Fruit fly (Drosophila melanogaster) whole organism, embryonic: ENCODE results near the gene dib.

Source experiments
- Atf6 ChIP-seq: fragments of 200-800 bp; sonication (Bioruptor generic); IDR thresholded peaks from 2 replicates; pipeline ENCODE4 v1.3.6; 2022; ENCODE audit warnings: missing biosample characterization, missing genetic modification characterization
- B-H2 ChIP-seq: fragments of 200-800 bp; sonication (Bioruptor generic); optimal IDR thresholded peaks from 2 replicates; lab custom pipeline; 2018; ENCODE audit warnings: missing biosample characterization, mild to moderate bottlenecking, missing genetic modification characterization
- CG10209 ChIP-seq: fragments of 200-800 bp; sonication (Bioruptor generic); optimal IDR thresholded peaks from 3 replicates; lab custom pipeline; 2017; ENCODE audit warnings: missing biosample characterization, mild to moderate bottlenecking, missing genetic modification characterization, missing genetic modification reagents
- CG11723 ChIP-seq: fragments of 200-800 bp; sonication (Bioruptor generic); optimal IDR thresholded peaks from 2 replicates; lab custom pipeline; 2017; ENCODE audit warnings: missing biosample characterization, mild to moderate bottlenecking, missing genetic modification characterization
- CG12071 ChIP-seq: fragments of 200-800 bp; sonication (Bioruptor generic); optimal IDR thresholded peaks from 3 replicates; lab custom pipeline; 2018; ENCODE audit warnings: missing biosample characterization, mild to moderate bottlenecking, missing genetic modification characterization
- CG13624 ChIP-seq: fragments of 200-800 bp; sonication (Bioruptor generic); optimal IDR thresholded peaks from 2 replicates; lab custom pipeline; 2016; ENCODE audit warnings: missing biosample characterization, missing genetic modification characterization
- CG13894 ChIP-seq: fragments of 200-800 bp; sonication (Bioruptor generic); optimal IDR thresholded peaks from 3 replicates; lab custom pipeline; 2018; ENCODE audit warnings: missing biosample characterization, mild to moderate bottlenecking, missing genetic modification characterization, moderate library complexity
- CG14441 ChIP-seq: fragments of 200-800 bp; sonication (Bioruptor generic); IDR thresholded peaks from 2 replicates; pipeline ENCODE4 v1.3.6; 2022; ENCODE audit warnings: missing biosample characterization, missing genetic modification characterization
- CG16779 ChIP-seq: fragments of 200-800 bp; sonication (Bioruptor generic); IDR thresholded peaks from 2 replicates; pipeline ENCODE4 v1.3.6; 2022; ENCODE audit warnings: missing biosample characterization, missing genetic modification characterization
- CG17802 ChIP-seq: fragments of 200-800 bp; sonication (Bioruptor generic); optimal IDR thresholded peaks from 2 replicates; lab custom pipeline; 2018; ENCODE audit warnings: missing biosample characterization, mild to moderate bottlenecking, missing genetic modification characterization, moderate library complexity
- CG18599 ChIP-seq: fragments of 200-800 bp; sonication (Bioruptor generic); optimal IDR thresholded peaks from 3 replicates; lab custom pipeline; 2017; ENCODE audit warnings: missing biosample characterization, missing genetic modification characterization, mild to moderate bottlenecking, moderate library complexity, missing genetic modification reagents
- CG3163 ChIP-seq: fragments of 200-800 bp; sonication (Bioruptor generic); optimal IDR thresholded peaks from 3 replicates; lab custom pipeline; 2016; ENCODE audit warnings: missing biosample characterization, missing genetic modification characterization
- CG32532 ChIP-seq: fragments of 200-800 bp; sonication (Bioruptor generic); IDR thresholded peaks from 2 replicates; pipeline ENCODE4 v1.3.6; 2022; ENCODE audit warnings: missing biosample characterization, missing genetic modification characterization
- CG3726 ChIP-seq: fragments of 200-800 bp; sonication (Bioruptor generic); IDR thresholded peaks from 3 replicates; pipeline ENCODE4, ENCODE4 v1.3.6; 2022; ENCODE audit warnings: missing biosample characterization, missing genetic modification characterization
- CG4328 ChIP-seq: fragments of 200-800 bp; sonication (Bioruptor generic); optimal IDR thresholded peaks from 3 replicates; lab custom pipeline; 2017; ENCODE audit warnings: missing biosample characterization, missing genetic modification reagents, missing genetic modification characterization
- CG4730 ChIP-seq: fragments of 200-800 bp; sonication (Bioruptor generic); IDR thresholded peaks from 2 replicates; pipeline ENCODE4 v1.3.6; 2022; ENCODE audit warnings: missing biosample characterization, missing genetic modification characterization
- CG6854 ChIP-seq: fragments of 200-800 bp; sonication (Bioruptor generic); optimal IDR thresholded peaks from 3 replicates; lab custom pipeline; 2017; ENCODE audit warnings: missing biosample characterization, mild to moderate bottlenecking, missing genetic modification characterization
- CG7839 ChIP-seq: fragments of 200-800 bp; sonication (Bioruptor generic); optimal IDR thresholded peaks from 3 replicates; lab custom pipeline; 2018; ENCODE audit warnings: missing biosample characterization, mild to moderate bottlenecking, missing genetic modification characterization, moderate library complexity
- CG8281 ChIP-seq: fragments of 200-800 bp; sonication (Bioruptor generic); optimal IDR thresholded peaks from 2 replicates; lab custom pipeline; 2018; ENCODE audit warnings: missing biosample characterization, mild to moderate bottlenecking, missing genetic modification characterization, moderate library complexity
- CG8359 ChIP-seq: fragments of 200-800 bp; sonication (Bioruptor generic); optimal IDR thresholded peaks from 2 replicates; lab custom pipeline; 2017; ENCODE audit warnings: missing biosample characterization, mild to moderate bottlenecking, missing genetic modification characterization, borderline replicate concordance
- CG9609 ChIP-seq: fragments of 200-800 bp; sonication (Bioruptor generic); optimal IDR thresholded peaks from 3 replicates; lab custom pipeline; 2016; ENCODE audit warnings: missing biosample characterization, missing genetic modification characterization
- CG9727 ChIP-seq: fragments of 200-800 bp; sonication (Bioruptor generic); optimal IDR thresholded peaks from 3 replicates; lab custom pipeline; 2017; ENCODE audit warnings: missing biosample characterization, mild to moderate bottlenecking, missing genetic modification characterization
- CG9817 ChIP-seq: fragments of 200-800 bp; sonication (Bioruptor generic); optimal IDR thresholded peaks from 2 replicates; lab custom pipeline; 2018; ENCODE audit warnings: missing biosample characterization, mild to moderate bottlenecking, missing genetic modification characterization, moderate library complexity
- Dek ChIP-seq: fragments of 200-800 bp; sonication (Bioruptor generic); optimal IDR thresholded peaks from 3 replicates; lab custom pipeline; 2019; ENCODE audit warnings: missing biosample characterization, mild to moderate bottlenecking, missing genetic modification characterization, moderate library complexity
- ERR ChIP-seq: fragments of 200-800 bp; sonication (Bioruptor generic); optimal IDR thresholded peaks from 2 replicates; lab custom pipeline; 2016; ENCODE audit warnings: missing biosample characterization, missing genetic modification characterization
- Fer2 ChIP-seq: fragments of 200-800 bp; sonication (Bioruptor generic); optimal IDR thresholded peaks from 2 replicates; lab custom pipeline; 2018; ENCODE audit warnings: missing biosample characterization, mild to moderate bottlenecking, missing genetic modification characterization, moderate library complexity
- H2.0 ChIP-seq: fragments of 200-800 bp; sonication (Bioruptor generic); IDR thresholded peaks from 2 replicates; pipeline ENCODE4 v1.3.6; 2022; ENCODE audit warnings: missing biosample characterization, missing genetic modification characterization
- Hey ChIP-seq: fragments of 200-800 bp; sonication (Bioruptor generic); optimal IDR thresholded peaks from 3 replicates; lab custom pipeline; 2018; ENCODE audit warnings: missing biosample characterization, mild to moderate bottlenecking, missing genetic modification characterization
- Hmr ChIP-seq: fragments of 200-800 bp; sonication (Bioruptor generic); optimal IDR thresholded peaks from 3 replicates; lab custom pipeline; 2017; ENCODE audit warnings: mild to moderate bottlenecking, missing biosample characterization, missing genetic modification reagents, missing genetic modification characterization
- Lhr ChIP-seq: fragments of 200-800 bp; sonication (Bioruptor generic); optimal IDR thresholded peaks from 3 replicates; lab custom pipeline; 2017; ENCODE audit warnings: mild to moderate bottlenecking, missing biosample characterization, missing genetic modification reagents, missing genetic modification characterization
- Sox100B ChIP-seq: fragments of 200-800 bp; sonication (Bioruptor generic); optimal IDR thresholded peaks from 3 replicates; lab custom pipeline; 2018; ENCODE audit warnings: missing biosample characterization, mild to moderate bottlenecking, missing genetic modification characterization
- ab ChIP-seq: fragments of 200-800 bp; sonication (Bioruptor generic); optimal IDR thresholded peaks from 2 replicates; lab custom pipeline; 2016; ENCODE audit warnings: missing biosample characterization, missing genetic modification characterization
- amos ChIP-seq: fragments of 200-800 bp; sonication (Bioruptor generic); IDR thresholded peaks from 2 replicates; pipeline ENCODE4 v1.3.6; 2022; ENCODE audit warnings: missing biosample characterization, missing genetic modification characterization; ENCODE audit not compliant: partially characterized antibody
- caup ChIP-seq: fragments of 200-800 bp; sonication (Bioruptor generic); optimal IDR thresholded peaks from 3 replicates; lab custom pipeline; 2017; ENCODE audit warnings: missing biosample characterization, mild to moderate bottlenecking, missing genetic modification characterization, moderate library complexity; ENCODE audit not compliant: severe bottlenecking
- croc ChIP-seq: fragments of 200-800 bp; sonication (Bioruptor generic); conservative IDR thresholded peaks from 3 replicates; pipeline ENCODE4 v1.3.6; 2022; ENCODE audit warnings: missing biosample characterization, missing genetic modification characterization
- eyg ChIP-seq: fragments of 200-800 bp; sonication (Bioruptor generic); optimal IDR thresholded peaks from 3 replicates; lab custom pipeline; 2016; ENCODE audit warnings: missing biosample characterization, missing genetic modification characterization
- grau ChIP-seq: fragments of 200-800 bp; optimal IDR thresholded peaks from 3 replicates; lab custom pipeline; 2019; ENCODE audit warnings: missing biosample characterization, mild to moderate bottlenecking, missing genetic modification characterization, moderate library complexity
- grn ChIP-seq: fragments of 200-800 bp; sonication (Bioruptor generic); optimal IDR thresholded peaks from 3 replicates; lab custom pipeline; 2017; ENCODE audit warnings: missing biosample characterization, missing genetic modification characterization
- lov ChIP-seq, 2 experiments: fragments of 200-800 bp in 1 of 2; fragments of >200 bp in 1 of 2; sonication (Bioruptor generic) in 1 of 2; IDR thresholded peaks in 1 of 2; optimal IDR thresholded peaks in 1 of 2; 2 replicates in 1 of 2; 3 replicates in 1 of 2; pipeline versions ENCODE4 v1.3.6 to Lab custom; 2017 to 2022; ENCODE audit warnings: missing biosample characterization in 1 of 2, missing genetic modification characterization in 1 of 2
- nau ChIP-seq: fragments of 200-800 bp; sonication (Bioruptor generic); optimal IDR thresholded peaks from 3 replicates; lab custom pipeline; 2017; ENCODE audit warnings: missing biosample characterization, mild to moderate bottlenecking, missing genetic modification characterization, missing genetic modification reagents
- nmo ChIP-seq: fragments of 200-800 bp; sonication (Bioruptor generic); optimal IDR thresholded peaks from 2 replicates; lab custom pipeline; 2018; ENCODE audit warnings: missing biosample characterization, mild to moderate bottlenecking, missing genetic modification characterization, moderate library complexity
- prd ChIP-seq, 3 experiments: fragments of >200 bp in 2 of 3; fragments of 200-800 bp in 1 of 3; sonication (Bioruptor generic) in 1 of 3; optimal IDR thresholded peaks in 2 of 3; IDR thresholded peaks in 1 of 3; 2 replicates in 2 of 3; 3 replicates in 1 of 3; pipeline versions ENCODE4 v1.3.6 to Lab custom; 2017 to 2022; ENCODE audit warnings: missing biosample characterization in 1 of 3, missing genetic modification characterization in 1 of 3
- scrt ChIP-seq: fragments of 200-800 bp; sonication (Bioruptor generic); optimal IDR thresholded peaks from 2 replicates; lab custom pipeline; 2018; ENCODE audit warnings: missing biosample characterization, mild to moderate bottlenecking, missing genetic modification characterization, moderate library complexity
- sens ChIP-seq: fragments of 200-800 bp; sonication (Bioruptor generic); peaks from one replicate; lab custom pipeline; 2016; ENCODE audit warnings: missing biosample characterization, missing genetic modification characterization
- so ChIP-seq: fragments of 200-800 bp; sonication (Bioruptor generic); IDR thresholded peaks from 3 replicates; pipeline ENCODE4 v1.3.6; 2022; ENCODE audit warnings: missing biosample characterization, missing genetic modification characterization
- ttk ChIP-seq: fragments of 200-800 bp; sonication (Bioruptor generic); IDR thresholded peaks from 2 replicates; pipeline ENCODE4 v2.1.2; 2022; ENCODE audit warnings: missing biosample characterization, missing genetic modification characterization
- z ChIP-seq: fragments of 200-800 bp; sonication (Bioruptor generic); IDR thresholded peaks from 3 replicates; pipeline ENCODE4 v1.3.6; 2022; ENCODE audit warnings: missing biosample characterization, missing genetic modification characterization
- zfh1 ChIP-seq: fragments of 200-800 bp; sonication (Bioruptor generic); IDR thresholded peaks from 3 replicates; pipeline ENCODE4 v1.3.6; 2022; ENCODE audit warnings: missing biosample characterization, missing genetic modification characterization

dib gene

dm6 chr3L:4025738-4026505 lies 36.2 kb upstream of the dib start, which contains the start of gene CG11594 (continued):
- no peak for TF ChIP-seq nmo (GFP tag; lab: Kevin White, UChicago)
- TF ChIP-seq CG14441, result peak; percentile 47; the same call in 1 of the 2 replicates
- TF ChIP-seq grau (tag; lab: Kevin White, UChicago), result no peak
- TF ChIP-seq grn (GFP tag; lab: Kevin White, UChicago), result peak; percentile 92
- no peak for TF ChIP-seq z
- peak; percentile 29 for TF ChIP-seq B-H2 (GFP tag; lab: Kevin White, UChicago)
- TF ChIP-seq so (GFP tag; lab: Robert Waterston, UW), result no peak
- peak; percentile 3 for TF ChIP-seq CG3163 (GFP tag; lab: Kevin White, UChicago)
- TF ChIP-seq CG16779 (GFP tag; lab: Robert Waterston, UW), result no peak
- peak; percentile 9 for TF ChIP-seq Fer2
- no peak for TF ChIP-seq nau
- no peak for TF ChIP-seq CG17802 (tag; lab: Kevin White, UChicago)
- TF ChIP-seq Hmr (GFP tag; lab: Kevin White, UChicago), result peak; percentile 68
- no peak for TF ChIP-seq croc (GFP tag; lab: Robert Waterston, UW)
- peak; percentile 62 for TF ChIP-seq sens (GFP tag; lab: Kevin White, UChicago)
- no peak for TF ChIP-seq Dek (tag; lab: Kevin White, UChicago)
- TF ChIP-seq caup, result peak; percentile 75
- no peak for TF ChIP-seq ERR (GFP tag; lab: Kevin White, UChicago)
- peak; percentile 33; the same call in 1 of the 2 replicates for TF ChIP-seq CG32532 (GFP tag; lab: Robert Waterston, UW)
- TF ChIP-seq CG12071 (GFP tag; lab: Kevin White, UChicago), result peak; percentile 54
- peak; percentile 27 for TF ChIP-seq CG9727 (GFP tag; lab: Kevin White, UChicago)
- TF ChIP-seq CG18599, result peak; percentile 56
- TF ChIP-seq CG8359, result no peak
- no peak for TF ChIP-seq CG7839 (tag; lab: Kevin White, UChicago)
- TF ChIP-seq scrt (GFP tag; lab: Kevin White, UChicago), result no peak
- peak; percentile 65 for TF ChIP-seq Atf6 (GFP tag; lab: Robert Waterston, UW)
- TF ChIP-seq lov (optimal IDR thresholded peaks at IDR 0.05; lab: Kevin White, UChicago), result no peak
- no peak for TF ChIP-seq lov (GFP tag; IDR thresholded peaks at IDR 0.05; lab: Robert Waterston, UW)
- TF ChIP-seq ttk (GFP tag; lab: Robert Waterston, UW), result no peak
- peak; percentile 25 for TF ChIP-seq eyg (GFP tag; lab: Kevin White, UChicago)
- TF ChIP-seq Hey (tag; lab: Kevin White, UChicago), result no peak
- TF ChIP-seq CG11723, result peak; percentile 4
- peak; percentile 42 for TF ChIP-seq CG10209
- no peak for TF ChIP-seq CG13624 (GFP tag; lab: Kevin White, UChicago)
- TF ChIP-seq CG13894 (tag; lab: Kevin White, UChicago), result no peak
- peak; percentile 19 for TF ChIP-seq CG8281 (tag; lab: Kevin White, UChicago)
- peak; percentile 12 for TF ChIP-seq Sox100B (GFP tag; lab: Kevin White, UChicago)
- no peak for TF ChIP-seq H2.0 (GFP tag; lab: Robert Waterston, UW)
- TF ChIP-seq Lhr, result no peak
- TF ChIP-seq zfh1, result no peak
- TF ChIP-seq prd (optimal IDR thresholded peaks at IDR 0.05; lab: Kevin White, UChicago), result no peak
- TF ChIP-seq prd (GFP tag; IDR thresholded peaks at IDR 0.05; lab: Robert Waterston, UW), result no peak
- TF ChIP-seq CG4328, result no peak
- no peak for TF ChIP-seq CG3726 (GFP tag; lab: Robert Waterston, UW)
- TF ChIP-seq CG4730 (GFP tag; lab: Robert Waterston, UW), result no peak
- peak; percentile 4; the same call in 1 of the 2 replicates for TF ChIP-seq amos
- TF ChIP-seq ab, result no peak
- TF ChIP-seq CG6854, result peak; percentile 7
- TF ChIP-seq CG9817 (tag; lab: Kevin White, UChicago), result peak; percentile 48
- no peak for TF ChIP-seq CG9609 (GFP tag; lab: Kevin White, UChicago)
